Worm (Caenorhabditis elegans): ENCODE measurements around the gene F13B12.3.

DNA sequence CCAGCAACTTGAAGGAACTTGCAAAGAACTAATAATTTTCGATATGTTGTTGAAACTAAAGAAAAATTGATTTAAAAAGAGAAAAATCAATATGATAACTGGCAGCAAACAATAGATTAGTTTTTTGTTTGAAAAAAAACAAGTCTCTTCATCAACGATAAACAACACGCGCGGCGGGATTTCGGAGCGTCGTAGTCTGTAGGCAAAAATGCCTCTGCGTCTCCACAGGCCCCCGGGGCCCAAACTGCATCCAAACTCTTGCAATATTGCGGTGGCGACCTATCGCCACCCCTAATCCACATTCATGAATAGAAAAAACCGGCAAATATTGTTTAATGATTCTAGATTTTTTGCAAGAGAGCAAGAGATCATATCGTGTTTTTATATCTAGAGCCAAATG lies 13.8 kb upstream of the F13B12.3 start:
- TF ChIP-seq nhr-237 (tag; optimal IDR thresholded peaks at IDR 0.05) (no peak), mml-1 (tag; optimal IDR thresholded peaks at IDR 0.05) (no peak), skn-1 (tag; optimal IDR thresholded peaks at IDR 0.05) (no peak)

Measured in whole organism, L3 larva.